Fruit fly (Drosophila melanogaster) whole organism, embryonic: ENCODE measurements around the gene CG46412.

ENCODE experiments used
- BtbVII ChIP-seq: fragments of 200-800 bp; sonication (Bioruptor generic); optimal IDR thresholded peaks from 3 replicates; lab custom pipeline; 2017; ENCODE audit warnings: missing biosample characterization, mild to moderate bottlenecking, missing genetic modification characterization
- CG11695 ChIP-seq: fragments of 200-800 bp; sonication (Bioruptor generic); IDR thresholded peaks from 3 replicates; pipeline ENCODE4 v1.3.6; 2022; ENCODE audit warnings: missing biosample characterization, missing genetic modification characterization
- CG14441 ChIP-seq: fragments of 200-800 bp; sonication (Bioruptor generic); IDR thresholded peaks from 2 replicates; pipeline ENCODE4 v1.3.6; 2022; ENCODE audit warnings: missing biosample characterization, missing genetic modification characterization
- Hr39 ChIP-seq: fragments of >200 bp; optimal IDR thresholded peaks from 2 replicates; lab custom pipeline; 2017
- Myb ChIP-seq: fragments of 200-800 bp; sonication (Bioruptor generic); optimal IDR thresholded peaks from 2 replicates; lab custom pipeline; 2016; ENCODE audit warnings: missing biosample characterization, missing genetic modification characterization
- NFAT ChIP-seq: fragments of 200-800 bp; sonication (Bioruptor generic); IDR thresholded peaks from 2 replicates; pipeline ENCODE4 v1.3.6; 2022; ENCODE audit warnings: missing biosample characterization, missing genetic modification characterization
- Usf ChIP-seq: fragments of 200-800 bp; sonication (Bioruptor generic); optimal IDR thresholded peaks from 2 replicates; lab custom pipeline; 2017; ENCODE audit warnings: missing genotype, missing biosample characterization, missing genetic modification characterization
- gfzf ChIP-seq: fragments of 200-800 bp; sonication (Bioruptor generic); optimal IDR thresholded peaks from 2 replicates; lab custom pipeline; 2016; ENCODE audit warnings: missing biosample characterization, mild to moderate bottlenecking, missing genetic modification characterization, moderate library complexity
- row ChIP-seq: fragments of 200-800 bp; sonication (Bioruptor generic); IDR thresholded peaks from 3 replicates; pipeline ENCODE4 v1.3.6; 2022; ENCODE audit warnings: missing biosample characterization, missing genetic modification characterization

DNA sequence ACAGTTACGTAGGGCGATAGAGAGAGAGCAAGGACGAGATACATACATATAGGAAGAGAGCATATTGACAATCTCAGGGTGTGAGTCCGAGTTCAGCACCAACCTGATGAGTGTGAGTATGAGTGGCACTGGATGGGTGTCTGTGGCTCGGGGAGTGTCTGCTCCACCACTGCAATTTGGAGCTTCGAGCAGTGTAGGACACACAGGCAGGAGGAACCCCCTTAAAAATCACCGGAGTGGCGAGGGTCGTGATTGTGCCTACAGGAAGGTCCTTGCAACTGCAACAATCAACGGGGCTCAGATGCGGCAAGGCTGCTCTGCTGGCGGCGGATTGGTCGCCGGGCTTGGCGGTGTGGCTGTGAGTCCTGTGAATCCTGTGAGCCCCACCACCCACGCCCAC is 27.9 kb upstream of the CG46412 start:
- TF ChIP-seq CG11695 (GFP tag; lab: Robert Waterston, UW) (no peak), Usf (no peak), row (GFP tag; lab: Robert Waterston, UW) (no peak), BtbVII (GFP tag; lab: Kevin White, UChicago) (no peak), Hr39 (no peak), CG14441 (GFP tag; lab: Robert Waterston, UW) (no peak), NFAT (GFP tag; lab: Robert Waterston, UW) (no peak), Myb (no peak), gfzf (no peak)
